Worm (Caenorhabditis elegans) whole organism, L4 larva: ENCODE measurements around the gene T06C12.11.

Source experiments
- D1046.2 ChIP-seq: fragments of 200-800 bp; sonication (Bioruptor generic); IDR thresholded peaks from 2 replicates; pipeline ENCODE4 v1.3.6; 2022; ENCODE audit warnings: missing genetic modification characterization, missing compliant biosample characterization
- T26A8.4 ChIP-seq: fragments of 200-800 bp; sonication (Bioruptor generic); IDR thresholded peaks from 2 replicates; pipeline ENCODE4 v1.3.6; 2022; ENCODE audit warnings: missing genetic modification characterization, missing compliant biosample characterization
- Y5F2A.4 ChIP-seq: fragments of 200-800 bp; sonication (Bioruptor generic); optimal IDR thresholded peaks from 2 replicates; lab custom pipeline; 2018; ENCODE audit warnings: mild to moderate bottlenecking, missing genetic modification characterization, missing compliant biosample characterization
- ZK337.2 ChIP-seq: fragments of 200-800 bp; sonication (Bioruptor generic); IDR thresholded peaks from 2 replicates; pipeline ENCODE4 v1.3.6; 2022; ENCODE audit warnings: missing genetic modification reagents, missing genetic modification characterization, missing compliant biosample characterization
- ZK546.5 ChIP-seq, 2 experiments: sonication (generic microtip); optimal IDR thresholded peaks; 2 replicates each; lab custom pipeline; 2017; ENCODE audit warnings: missing biosample characterization in 2 of 2, missing genetic modification characterization in 2 of 2
- aly-2 ChIP-seq: sonication (generic microtip); optimal IDR thresholded peaks from 2 replicates; lab custom pipeline; 2018; ENCODE audit warnings: missing biosample characterization, missing genetic modification characterization
- arid-1 ChIP-seq: fragments of 200-800 bp; sonication (Bioruptor generic); conservative IDR thresholded peaks from 2 replicates; pipeline ENCODE4 v1.3.6; 2022; ENCODE audit warnings: missing genetic modification reagents, missing genetic modification characterization, missing compliant biosample characterization
- ceh-62 ChIP-seq: sonication (generic microtip); optimal IDR thresholded peaks from 2 replicates; lab custom pipeline; 2017; ENCODE audit warnings: missing biosample characterization, missing genetic modification characterization
- ces-1 ChIP-seq: fragments of 150-350 bp; sonication (generic microtip); optimal IDR thresholded peaks from 4 replicates; lab custom pipeline; 2014; ENCODE audit warnings: missing biosample characterization, missing genetic modification reagents, missing genetic modification characterization
- ctbp-1 ChIP-seq: fragments of 200-800 bp; sonication (Bioruptor generic); IDR thresholded peaks from 2 replicates; pipeline ENCODE4 v1.3.6; 2022; ENCODE audit warnings: missing genetic modification reagents, missing genetic modification characterization, missing compliant biosample characterization
- daf-12 ChIP-seq: fragments of 150-350 bp; optimal IDR thresholded peaks from 2 replicates; lab custom pipeline; 2014; ENCODE audit warnings: missing biosample characterization, missing genetic modification reagents, missing genetic modification characterization
- daf-19 ChIP-seq: fragments of 200-800 bp; sonication (Bioruptor generic); conservative IDR thresholded peaks from 2 replicates; pipeline ENCODE4 v1.3.6; 2022; ENCODE audit warnings: missing genetic modification characterization, missing compliant biosample characterization
- dmd-6 ChIP-seq: fragments of 200-800 bp; sonication (Bioruptor generic); IDR thresholded peaks from 2 replicates; pipeline ENCODE4 v1.3.6; 2022; ENCODE audit warnings: missing genetic modification reagents, missing genetic modification characterization, missing compliant biosample characterization
- dmd-8 ChIP-seq: fragments of 200-800 bp; sonication (Bioruptor generic); IDR thresholded peaks from 2 replicates; pipeline ENCODE4 v1.3.6; 2022; ENCODE audit warnings: missing genetic modification characterization, missing compliant biosample characterization
- dpl-1 ChIP-seq: fragments of 150-350 bp; optimal IDR thresholded peaks from 2 replicates; lab custom pipeline; 2014; ENCODE audit warnings: missing biosample characterization, missing genetic modification reagents, missing genetic modification characterization
- dve-1 ChIP-seq: sonication (generic microtip); optimal IDR thresholded peaks from 2 replicates; lab custom pipeline; 2017; ENCODE audit warnings: antibody characterized with exemption, mild to moderate bottlenecking, missing genetic modification characterization, missing compliant biosample characterization; ENCODE audit not compliant: insufficient read depth
- egl-43 ChIP-seq: fragments of 200-800 bp; sonication (Bioruptor generic); IDR thresholded peaks from 2 replicates; pipeline ENCODE4 v1.3.6; 2022; ENCODE audit warnings: missing genetic modification reagents, missing genetic modification characterization, missing compliant biosample characterization
- hlh-30 ChIP-seq: sonication (generic microtip); optimal IDR thresholded peaks from 2 replicates; lab custom pipeline; 2017; ENCODE audit warnings: antibody characterized with exemption, mild to moderate bottlenecking, missing genetic modification characterization, missing compliant biosample characterization; ENCODE audit not compliant: insufficient read depth
- lim-7 ChIP-seq: fragments of 200-800 bp; sonication (Bioruptor generic); IDR thresholded peaks from 2 replicates; pipeline ENCODE4 v1.3.6; 2022; ENCODE audit warnings: missing genetic modification characterization, missing compliant biosample characterization
- lin-1 ChIP-seq: fragments of 200-800 bp; sonication (Bioruptor generic); IDR thresholded peaks from 2 replicates; pipeline ENCODE4 v1.3.6; 2022; ENCODE audit warnings: missing genetic modification reagents, missing genetic modification characterization, missing compliant biosample characterization
- lin-15B ChIP-seq: fragments of 150-350 bp; sonication (generic microtip); optimal IDR thresholded peaks from 3 replicates; lab custom pipeline; 2014; ENCODE audit warnings: missing biosample characterization, missing genetic modification characterization
- lsy-2 ChIP-seq, 2 experiments: fragments of 150-350 bp in 1 of 2; sonication (generic microtip) in 1 of 2; optimal IDR thresholded peaks; 2 replicates each; lab custom pipeline; 2014 to 2017; ENCODE audit warnings: missing biosample characterization in 2 of 2, missing genetic modification characterization in 2 of 2
- madf-5 ChIP-seq, 2 experiments: fragments of 200-800 bp; sonication (Bioruptor generic); IDR thresholded peaks; 2 replicates each; pipeline ENCODE4 v1.3.6; 2022; ENCODE audit warnings: missing compliant biosample characterization in 2 of 2, missing genetic modification characterization in 2 of 2
- madf-9 ChIP-seq: fragments of 200-800 bp; sonication (Bioruptor generic); conservative IDR thresholded peaks from 2 replicates; pipeline ENCODE4 v1.3.6; 2022; ENCODE audit warnings: missing genetic modification reagents, missing genetic modification characterization, missing compliant biosample characterization
- mdl-1 ChIP-seq, 2 experiments: fragments of 150-350 bp in 1 of 2; sonication (generic microtip) in 1 of 2; optimal IDR thresholded peaks; 2 replicates each; lab custom pipeline; 2014 to 2017; ENCODE audit warnings: missing biosample characterization in 2 of 2, missing genetic modification characterization in 2 of 2
- mdt-29 ChIP-seq: fragments of 200-800 bp; sonication (Bioruptor generic); IDR thresholded peaks from 2 replicates; pipeline ENCODE4 v1.3.6; 2022; ENCODE audit warnings: missing genetic modification reagents, missing genetic modification characterization, missing compliant biosample characterization
- nhr-10 ChIP-seq: fragments of 150-350 bp; optimal IDR thresholded peaks from 2 replicates; lab custom pipeline; 2014; ENCODE audit warnings: missing biosample characterization, missing genetic modification characterization
- nhr-11 ChIP-seq: fragments of 150-350 bp; optimal IDR thresholded peaks from 2 replicates; lab custom pipeline; 2014; ENCODE audit warnings: missing biosample characterization, missing genetic modification characterization
- nhr-76 ChIP-seq: fragments of 150-350 bp; optimal IDR thresholded peaks from 2 replicates; lab custom pipeline; 2014; ENCODE audit warnings: missing biosample characterization, missing genetic modification characterization
- saeg-2 ChIP-seq: fragments of 200-800 bp; sonication (Bioruptor generic); IDR thresholded peaks from 2 replicates; pipeline ENCODE4 v1.3.6; 2022; ENCODE audit warnings: missing genetic modification reagents, missing genetic modification characterization, missing compliant biosample characterization
- skn-1 ChIP-seq: fragments of 150-350 bp; optimal IDR thresholded peaks from 2 replicates; lab custom pipeline; 2014; ENCODE audit warnings: missing biosample characterization, missing genetic modification characterization
- snpc-1.2 ChIP-seq: fragments of 200-800 bp; sonication (Bioruptor generic); IDR thresholded peaks from 2 replicates; pipeline ENCODE4 v1.3.6; 2022; ENCODE audit warnings: missing genetic modification reagents, missing genetic modification characterization, missing compliant biosample characterization
- spr-1 ChIP-seq: sonication (generic microtip); optimal IDR thresholded peaks from 2 replicates; lab custom pipeline; 2016; ENCODE audit warnings: mild to moderate bottlenecking, missing genetic modification characterization, missing compliant biosample characterization
- spr-3 ChIP-seq: fragments of 200-800 bp; sonication (Bioruptor generic); optimal IDR thresholded peaks from 2 replicates; lab custom pipeline; 2018; ENCODE audit warnings: mild to moderate bottlenecking, missing genetic modification characterization, missing compliant biosample characterization
- tag-97 ChIP-seq: fragments of 200-800 bp; sonication (Bioruptor generic); IDR thresholded peaks from 2 replicates; pipeline ENCODE4 v1.3.6; 2022; ENCODE audit warnings: missing genetic modification characterization, missing compliant biosample characterization
- unc-130 ChIP-seq: sonication (generic microtip); optimal IDR thresholded peaks from 2 replicates; lab custom pipeline; 2016; ENCODE audit warnings: missing genetic modification reagents, missing genetic modification characterization, missing compliant biosample characterization
- zip-11 ChIP-seq: fragments of 200-800 bp; sonication (Bioruptor generic); IDR thresholded peaks from 2 replicates; pipeline ENCODE4 v1.3.6; 2022; ENCODE audit warnings: missing genetic modification characterization, missing compliant biosample characterization
- zip-2 ChIP-seq: fragments of 150-350 bp; optimal IDR thresholded peaks from 2 replicates; lab custom pipeline; 2014; ENCODE audit warnings: missing biosample characterization, missing genetic modification characterization

Gene T06C12.11

ce11 chrV:15873762-15874161 lies 19.0 kb upstream of the T06C12.11 start (continued):
- TF ChIP-seq ceh-62 (tag; lab: Kevin White, UChicago) (no peak), lin-1 (GFP tag; lab: Robert Waterston, UW) (peak; percentile 90), ZK337.2 (GFP tag; lab: Robert Waterston, UW) (peak; percentile 93), Y5F2A.4 (GFP tag; lab: Kevin White, UChicago) (peak; percentile 93), lim-7 (peak; percentile 99), mdl-1 (tag; optimal IDR thresholded peaks at IDR 0.05; lab: Kevin White, UChicago) (peak in 1 of 2 experiments; percentile 2), nhr-11 (tag; lab: Kevin White, UChicago) (peak; percentile 54), ZK546.5 (tag; optimal IDR thresholded peaks at IDR 0.05; lab: Kevin White, UChicago) (no peak), spr-1 (tag; lab: Kevin White, UChicago) (peak; percentile 93), dmd-6 (GFP tag; lab: Robert Waterston, UW) (peak; percentile 89), ctbp-1 (GFP tag; lab: Robert Waterston, UW) (peak; percentile 92), daf-19 (peak; percentile 96), D1046.2 (peak; percentile 96), daf-12 (no peak), dmd-8 (peak; percentile 99), tag-97 (GFP tag; lab: Robert Waterston, UW) (0 out of 2 replicates have a peak, but pooled peaks have one; percentile 45), mdt-29 (GFP tag; lab: Robert Waterston, UW) (peak; percentile 88), spr-3 (peak; percentile 91), arid-1 (peak; percentile 97), aly-2 (tag; lab: Kevin White, UChicago) (peak; percentile 74), snpc-1.2 (GFP tag; lab: Robert Waterston, UW) (peak; percentile 92), zip-11 (GFP tag; lab: Robert Waterston, UW) (peak; percentile 85), skn-1 (no peak), ces-1 (GFP tag; lab: Kevin White, UChicago) (peak; percentile 26), egl-43 (peak; percentile 99), saeg-2 (GFP tag; lab: Robert Waterston, UW) (peak; percentile 90), zip-2 (tag; lab: Kevin White, UChicago) (peak; percentile 41), nhr-76 (tag; lab: Kevin White, UChicago) (no peak), madf-5 (GFP tag; IDR thresholded peaks at IDR 0.05; lab: Robert Waterston, UW) (peak; percentile 97 to 99), dpl-1 (GFP tag; lab: Kevin White, UChicago) (peak; percentile 55), madf-9 (GFP tag; lab: Robert Waterston, UW) (peak; percentile 93), unc-130 (GFP tag; lab: Kevin White, UChicago) (peak; percentile 84), lin-15B (tag; lab: Kevin White, UChicago) (no peak)

ce11 chrV:15876308-15876707 lies 16.5 kb upstream of the T06C12.11 start, which contains the start of gene nhr-102:
Gene nhr-102, minus strand, starts transcription at chrV:15876408.
- TF ChIP-seq hlh-30 (tag; lab: Kevin White, UChicago) (no peak), nhr-10 (tag; lab: Kevin White, UChicago) (no peak), dve-1 (tag; lab: Kevin White, UChicago) (peak; percentile 2), T26A8.4 (GFP tag; lab: Robert Waterston, UW) (0 out of 2 replicates have a peak, but pooled peaks have one; percentile 26)
- TF ChIP-seq, all 104 proteins: peak for 2

- no peak for TF ChIP-seq lsy-2 (tag; optimal IDR thresholded peaks at IDR 0.05; lab: Kevin White, UChicago)
These were observed 13.3 kb upstream of the T06C12.11 start, which contains the start of gene nhr-84 for ce11 chrV:15879508-15879907. Gene nhr-84, minus strand, starts transcription at chrV:15879608.
